Worm (Caenorhabditis elegans): ENCODE measurements around the gene ZK470.1.

The ZK470.1 gene

DNA sequence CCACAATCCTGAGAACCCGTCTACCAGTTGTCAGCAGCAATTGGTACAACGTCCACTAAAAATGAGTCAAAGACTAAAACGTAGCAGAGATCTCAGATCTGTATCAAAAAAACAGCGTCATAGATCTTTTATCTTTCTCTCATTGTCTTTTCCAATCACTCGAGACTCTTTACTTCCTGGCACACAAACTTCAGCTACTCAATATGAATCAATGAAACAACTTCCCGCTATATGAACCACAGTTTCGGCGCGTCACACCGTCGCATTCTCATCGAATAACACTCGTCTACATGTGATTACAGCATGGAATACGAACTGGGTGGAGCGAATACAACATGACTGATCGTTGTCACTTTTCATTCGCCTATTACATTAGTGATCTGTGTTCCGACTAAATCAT lies 31.2 kb upstream of the ZK470.1 start (continued):
- TF ChIP-seq lin-35 (GFP tag; optimal IDR thresholded peaks at IDR 0.05) (no peak), F57A8.1 (GFP tag; optimal IDR thresholded peaks at IDR 0.05) (no peak), F39B2.1 (GFP tag; IDR thresholded peaks at IDR 0.05) (no peak), let-607 (tag; optimal IDR thresholded peaks at IDR 0.05) (no peak), zfh-2 (GFP tag; conservative IDR thresholded peaks at IDR 0.05) (no peak), B0261.1 (tag; optimal IDR thresholded peaks at IDR 0.05) (no peak), F49E8.2 (tag; optimal IDR thresholded peaks at IDR 0.05; ENCODE audit: insufficient read depth) (no peak), B0035.1 (tag; optimal IDR thresholded peaks at IDR 0.05) (no peak), ets-4 (GFP tag; optimal IDR thresholded peaks at IDR 0.05) (no peak), attf-5 (GFP tag; optimal IDR thresholded peaks at IDR 0.05) (no peak), mel-28 (tag; optimal IDR thresholded peaks at IDR 0.05; ENCODE audit: borderline replicate concordance) (no peak), hrde-1 (tag; optimal IDR thresholded peaks at IDR 0.05; ENCODE audit: borderline replicate concordance) (no peak), cebp-1 (GFP tag; IDR thresholded peaks at IDR 0.05) (no peak), cebp-1 (tag; optimal IDR thresholded peaks at IDR 0.05) (no peak), lin-40 (tag; optimal IDR thresholded peaks at IDR 0.05) (peak; percentile 65), sea-2 (GFP tag; IDR thresholded peaks at IDR 0.05) (no peak), B0336.3 (GFP tag; IDR thresholded peaks at IDR 0.05) (no peak), rec-8 (tag; optimal IDR thresholded peaks at IDR 0.05) (no peak), hmg-1.2 (GFP tag; IDR thresholded peaks at IDR 0.05) (no peak), die-1 (tag; optimal IDR thresholded peaks at IDR 0.05) (peak; percentile 50), F22D6.2 (tag; optimal IDR thresholded peaks at IDR 0.05) (peak; percentile 45), nhr-120 (GFP tag; IDR thresholded peaks at IDR 0.05) (no peak), ceh-91 (GFP tag; IDR thresholded peaks at IDR 0.05) (no peak), ccch-3 (GFP tag; optimal IDR thresholded peaks at IDR 0.05) (no peak), lsl-1 (GFP tag; optimal IDR thresholded peaks at IDR 0.05) (no peak)

DNA sequence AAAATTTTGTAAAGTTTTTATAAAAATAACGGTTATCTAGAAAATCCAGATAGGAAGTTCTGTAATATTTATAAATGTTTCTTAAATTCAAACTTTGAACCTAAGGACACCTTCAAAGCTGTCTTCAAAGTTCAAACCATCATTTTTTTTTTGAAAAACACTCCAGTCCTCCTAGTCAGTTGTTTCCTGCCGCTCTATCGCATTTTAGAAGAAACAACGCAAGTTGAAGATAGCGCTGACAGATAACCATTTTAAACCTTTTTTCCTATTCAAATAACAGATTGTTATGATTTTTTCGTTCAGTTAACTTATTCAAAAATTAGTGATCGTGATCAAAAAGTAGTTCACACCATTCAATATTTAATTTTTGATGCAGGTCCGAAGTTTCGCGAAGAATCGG lies 30.1 kb upstream of the ZK470.1 start:
- TF ChIP-seq nhr-80 (tag; optimal IDR thresholded peaks at IDR 0.05) (peak; percentile 10), ceh-40 (GFP tag; IDR thresholded peaks at IDR 0.05) (no peak), tbp1 (GFP tag; optimal IDR thresholded peaks at IDR 0.05) (no peak), F39B2.1 (GFP tag; IDR thresholded peaks at IDR 0.05) (no peak), chd-7 (tag; optimal IDR thresholded peaks at IDR 0.05) (no peak), egrh-3 (GFP tag; IDR thresholded peaks at IDR 0.05) (no peak)

DNA sequence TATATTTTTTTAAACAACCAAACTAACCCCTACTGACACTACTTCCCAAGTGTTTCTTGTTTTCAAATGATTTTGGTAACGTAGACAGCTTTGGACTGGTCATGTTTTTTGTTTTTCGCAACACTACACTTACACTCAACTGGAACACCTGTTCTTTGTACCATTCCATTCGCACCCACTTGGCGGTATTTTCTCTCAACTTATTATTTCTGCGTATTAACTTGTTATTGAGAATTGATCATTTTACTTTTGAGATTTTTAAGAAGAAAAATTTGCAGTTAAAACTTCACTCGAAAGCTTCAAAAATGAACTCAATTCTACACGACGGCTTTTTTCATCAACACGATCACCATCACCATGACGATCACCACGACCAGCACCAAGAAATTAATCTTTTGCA lies 28.6 kb upstream of the ZK470.1 start, which contains the start of gene ZK470.2:
Gene ZK470.2, plus strand, starts transcription at position 301 of the 400 bp plus-strand sequence.
- TF ChIP-seq aptf-2 (GFP tag; conservative IDR thresholded peaks at IDR 0.05): no peak

ce11 chrX:4136547-4137311 lies 26.8 kb upstream of the ZK470.1 start:
- TF ChIP-seq snpc-1.1 (tag; optimal IDR thresholded peaks at IDR 0.05; ENCODE audit: insufficient read depth): no peak
- peak; percentile 32; the same call in 1 of the 2 replicates for TF ChIP-seq nfyb-1 (GFP tag; IDR thresholded peaks at IDR 0.05)
- TF ChIP-seq ceh-100 (GFP tag; IDR thresholded peaks at IDR 0.05): no peak

Measured in whole organism, young adult.